Comparison of ENCODE assay signal across 5 worm cellular contexts in genomic region chrV:12633046-12633445, ce11.
TF ChIP-seq lines count a peak whose summit lies in the region.

No protein-coding gene starts in this region.

TF ChIP-seq in whole organism, early embryonic, 17 proteins besides CTCF, POLR2A, EP300 and RAD21:
- no peak for TF ChIP-seq ceh-13 (GFP tag; optimal IDR thresholded peaks at IDR 0.05; lab: Kevin White, UChicago)
- TF ChIP-seq tbx-11 (GFP tag; IDR thresholded peaks at IDR 0.05; lab: Robert Waterston, UW) = peak; percentile 56; the same call in 1 of the 2 replicates

TF ChIP-seq in whole organism, late embryonic, 69 proteins besides CTCF, POLR2A, EP300 and RAD21:
- TF ChIP-seq unc-86 (tag; optimal IDR thresholded peaks at IDR 0.05; lab: Kevin White, UChicago) (no peak), sox-4 (tag; optimal IDR thresholded peaks at IDR 0.05; lab: Kevin White, UChicago) (peak; percentile 36)
TF ChIP-seq in whole organism, late embryonic: peak in this region for 1.

TF ChIP-seq in whole organism, midembryonic, 9 proteins besides CTCF, POLR2A, EP300 and RAD21:
- 0 out of 2 replicates have a peak, but pooled peaks have one; percentile 14 for TF ChIP-seq flt-1 (GFP tag; IDR thresholded peaks at IDR 0.05; lab: Robert Waterston, UW)
- TF ChIP-seq klf-2 (GFP tag; conservative IDR thresholded peaks at IDR 0.05; lab: Robert Waterston, UW) = no peak
- TF ChIP-seq T22C8.4 (GFP tag; IDR thresholded peaks at IDR 0.05; lab: Robert Waterston, UW) = no peak
- TF ChIP-seq med-1 (GFP tag; optimal IDR thresholded peaks at IDR 0.05; lab: Kevin White, UChicago; ENCODE audit: insufficient read depth) = no peak
- no peak for TF ChIP-seq tab-1 (GFP tag; IDR thresholded peaks at IDR 0.05; lab: Robert Waterston, UW)
- no peak for TF ChIP-seq cog-1 (tag; optimal IDR thresholded peaks at IDR 0.05; lab: Kevin White, UChicago)
- TF ChIP-seq ztf-23 (GFP tag; IDR thresholded peaks at IDR 0.05; lab: Robert Waterston, UW) = 0 out of 2 replicates have a peak, but pooled peaks have one; percentile 61
- no peak for TF ChIP-seq ref-1 (GFP tag; conservative IDR thresholded peaks at IDR 0.05; lab: Robert Waterston, UW)
- no peak for TF ChIP-seq ztf-29 (GFP tag; IDR thresholded peaks at IDR 0.05; lab: Robert Waterston, UW)

TF ChIP-seq in whole organism, mixed stage, embryonic, 35 proteins besides CTCF, POLR2A, EP300 and RAD21:
- no peak for TF ChIP-seq elt-1 (tag; optimal IDR thresholded peaks at IDR 0.05; lab: Kevin White, UChicago; ENCODE audit: borderline replicate concordance, insufficient read depth)
- TF ChIP-seq flh-1 (GFP tag; optimal IDR thresholded peaks at IDR 0.05; lab: Kevin White, UChicago) = peak; percentile 19
- no peak for TF ChIP-seq nhr-12 (tag; optimal IDR thresholded peaks at IDR 0.05; lab: Kevin White, UChicago)

TF ChIP-seq in whole organism, young adult, 124 proteins besides CTCF, POLR2A, EP300 and RAD21:
- TF ChIP-seq zfh-2 (GFP tag; conservative IDR thresholded peaks at IDR 0.05; lab: Robert Waterston, UW) = no peak
- 0 out of 2 replicates have a peak, but pooled peaks have one; percentile 16 for TF ChIP-seq bed-1 (GFP tag; IDR thresholded peaks at IDR 0.05; lab: Robert Waterston, UW)
- no peak for TF ChIP-seq K11D2.4 (GFP tag; IDR thresholded peaks at IDR 0.05; lab: Robert Waterston, UW)
